Fruit fly (Drosophila melanogaster): ENCODE measurements around the gene CG3434.

dm6 chr3L:9446731-9447238 is 13.8 kb downstream of the CG3434 start, which contains the start of gene CG3529:
- TF ChIP-seq CG10348 (GFP tag; IDR thresholded peaks at IDR 0.05) (no peak), EcR (GFP tag; optimal IDR thresholded peaks at IDR 0.05) (peak; percentile 29), Snoo (tag; optimal IDR thresholded peaks at IDR 0.05) (no peak), CG17806 (tag; optimal IDR thresholded peaks at IDR 0.05) (no peak), Pif1A (GFP tag; optimal IDR thresholded peaks at IDR 0.05) (no peak), CG32121 (GFP tag; IDR thresholded peaks at IDR 0.05) (0 out of 2 replicates have a peak, but pooled peaks have one; percentile 22), D1 (tag; optimal IDR thresholded peaks at IDR 0.05) (no peak), CG8301 (tag; optimal IDR thresholded peaks at IDR 0.05) (no peak), Ets98B (GFP tag; IDR thresholded peaks at IDR 0.05) (0 out of 2 replicates have a peak, but pooled peaks have one; percentile 15), CG9948 (tag; optimal IDR thresholded peaks at IDR 0.05) (no peak), CG14655 (GFP tag; optimal IDR thresholded peaks at IDR 0.05) (no peak), fd96Ca (GFP tag; IDR thresholded peaks at IDR 0.05) (no peak), CG8159 (tag; optimal IDR thresholded peaks at IDR 0.05) (no peak), rn (GFP tag; IDR thresholded peaks at IDR 0.05) (no peak)

All from whole organism, pupa.